Fruit fly (Drosophila melanogaster): Measurements from ENCODE around the gene inaF-D.
"Not testable (repeated sequence)": the region's sequence is repeated elsewhere in the genome, so short reads cannot be mapped to it uniquely, and the experiment has no call there.

The inaF-D gene

DNA sequence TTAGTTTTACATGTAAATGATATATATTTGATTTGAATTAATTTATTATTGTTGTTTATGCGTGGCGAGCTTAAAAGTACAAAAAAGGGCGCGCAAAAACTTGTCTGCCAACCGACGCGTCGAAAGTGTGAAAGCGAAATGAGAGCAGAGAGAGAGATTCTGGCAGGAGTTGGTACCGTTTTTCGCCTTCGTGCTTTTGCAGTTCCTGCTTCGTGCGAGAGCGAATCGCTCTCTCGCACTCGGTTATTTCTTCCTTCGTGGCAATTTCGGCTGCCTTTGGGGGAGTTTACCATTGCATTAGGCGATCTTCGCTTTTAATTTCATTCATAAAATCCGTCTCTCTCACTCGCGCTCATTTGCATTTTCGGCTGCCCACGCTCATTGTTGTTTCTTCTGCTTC, at the start of gene inaF-D:
Gene inaF-D, minus strand, starts transcription at position 101 of the 400 bp plus-strand sequence.
- TF ChIP-seq Sin3A (optimal IDR thresholded peaks at IDR 0.05), result no peak
- no peak for TF ChIP-seq insv (optimal IDR thresholded peaks at IDR 0.05)
- TF ChIP-seq ttk (optimal IDR thresholded peaks at IDR 0.05), result no peak
- TF ChIP-seq h (optimal IDR thresholded peaks at IDR 0.05), result no peak
- TF ChIP-seq Myc (optimal IDR thresholded peaks at IDR 0.05), result no peak
- no peak for TF ChIP-seq psq (optimal IDR thresholded peaks at IDR 0.05)

DNA sequence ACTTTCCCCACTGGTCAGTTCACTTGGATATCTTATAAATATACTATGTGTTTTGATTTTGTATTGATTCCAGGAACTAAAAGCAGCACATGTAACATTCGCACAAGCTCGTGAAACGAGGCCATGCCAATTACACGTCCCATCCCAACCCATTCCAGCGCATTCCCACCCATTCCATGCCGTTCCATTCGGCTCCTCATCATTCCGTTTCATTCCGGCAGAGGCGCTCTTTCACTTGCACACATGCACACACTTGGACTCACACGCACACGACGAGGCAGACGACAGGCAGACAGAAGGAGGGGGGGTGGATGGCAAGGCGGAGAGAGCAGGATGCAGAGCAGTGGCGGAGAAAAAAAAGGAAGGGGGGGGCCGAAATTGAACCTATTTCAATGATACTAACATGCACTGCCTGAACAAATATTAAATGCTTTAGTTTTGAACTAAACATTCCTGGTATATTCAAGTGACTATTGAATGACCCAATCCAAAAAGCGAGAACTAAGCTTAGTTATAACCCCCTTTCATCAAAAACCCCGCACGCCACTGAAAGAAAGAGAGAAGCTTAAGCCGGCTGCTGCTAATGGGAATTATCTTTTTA, 47.2 kb upstream of the inaF-D start:
- TF ChIP-seq Sin3A (optimal IDR thresholded peaks at IDR 0.05), result no peak
- TF ChIP-seq Myc (optimal IDR thresholded peaks at IDR 0.05), result no peak
- no peak for TF ChIP-seq ttk (optimal IDR thresholded peaks at IDR 0.05)
- no peak for TF ChIP-seq insv (optimal IDR thresholded peaks at IDR 0.05)
- TF ChIP-seq psq (optimal IDR thresholded peaks at IDR 0.05), result no peak
- TF ChIP-seq h (optimal IDR thresholded peaks at IDR 0.05), result no peak

- TF ChIP-seq Myc (optimal IDR thresholded peaks at IDR 0.05) (no peak), h (optimal IDR thresholded peaks at IDR 0.05) (no peak), psq (optimal IDR thresholded peaks at IDR 0.05) (no peak), insv (optimal IDR thresholded peaks at IDR 0.05) (no peak), Sin3A (optimal IDR thresholded peaks at IDR 0.05) (no peak)
Measured at dm6 chrX:11769435-11769834, 40.5 kb upstream of the inaF-D start.

DNA sequence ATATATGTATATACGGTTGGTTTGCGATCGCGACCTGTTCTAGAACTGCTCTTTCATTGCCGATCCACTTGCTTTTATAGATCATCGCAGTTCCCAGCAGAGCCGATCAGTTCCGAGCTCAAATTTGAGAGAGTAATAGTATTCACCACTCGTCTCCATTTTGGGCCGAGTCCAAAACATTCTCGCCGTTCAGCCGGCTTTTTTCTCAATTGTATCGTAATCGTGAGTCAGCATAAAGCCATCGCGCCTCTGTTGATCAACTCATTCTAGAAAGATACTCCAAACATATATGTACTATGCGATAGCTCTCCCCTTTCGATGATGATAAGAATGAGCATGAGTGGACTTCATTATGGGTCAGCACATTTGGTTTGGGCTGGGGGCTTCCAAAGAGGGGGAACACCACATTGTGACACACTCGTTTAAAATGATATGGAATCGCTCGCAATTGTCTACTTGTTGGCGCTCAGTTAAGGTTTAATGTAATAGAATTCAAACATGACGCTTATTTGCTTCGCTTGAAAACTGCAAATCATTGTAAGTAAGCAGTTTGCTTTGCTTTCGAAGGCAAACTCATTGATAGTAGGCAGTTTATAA, 35.7 kb upstream of the inaF-D start, which contains the start of gene CG9360:
Gene CG9360, minus strand, starts transcription at position 51 of the 597 bp plus-strand sequence.
- TF ChIP-seq psq (optimal IDR thresholded peaks at IDR 0.05) (no peak), Sin3A (optimal IDR thresholded peaks at IDR 0.05) (no peak), ttk (optimal IDR thresholded peaks at IDR 0.05) (no peak), h (optimal IDR thresholded peaks at IDR 0.05) (no peak), insv (optimal IDR thresholded peaks at IDR 0.05) (no peak), Myc (optimal IDR thresholded peaks at IDR 0.05) (no peak)

- TF ChIP-seq Myc (optimal IDR thresholded peaks at IDR 0.05) (no peak), insv (optimal IDR thresholded peaks at IDR 0.05) (no peak), Sin3A (optimal IDR thresholded peaks at IDR 0.05) (no peak), h (optimal IDR thresholded peaks at IDR 0.05) (no peak), ttk (optimal IDR thresholded peaks at IDR 0.05) (no peak), psq (optimal IDR thresholded peaks at IDR 0.05) (no peak)
Measured at dm6 chrX:11756892-11757291, 28.0 kb upstream of the inaF-D start.

dm6 chrX:11753973-11754372, 25.1 kb upstream of the inaF-D start, which contains the start of gene m:
TSS of gene m (plus strand) at chrX:11754273.
- not testable (repeated sequence) for TF ChIP-seq Sin3A, insv, h (optimal IDR thresholded peaks at IDR 0.05)

- TF ChIP-seq Myc (optimal IDR thresholded peaks at IDR 0.05) (no peak), ttk (optimal IDR thresholded peaks at IDR 0.05) (no peak), h (optimal IDR thresholded peaks at IDR 0.05) (no peak), psq (optimal IDR thresholded peaks at IDR 0.05) (no peak), Sin3A (optimal IDR thresholded peaks at IDR 0.05) (no peak), insv (optimal IDR thresholded peaks at IDR 0.05) (no peak)
Measured at dm6 chrX:11736421-11736820, 7.5 kb upstream of the inaF-D start.

- TF ChIP-seq psq (optimal IDR thresholded peaks at IDR 0.05) (no peak), h (optimal IDR thresholded peaks at IDR 0.05) (no peak), insv (optimal IDR thresholded peaks at IDR 0.05) (no peak), ttk (optimal IDR thresholded peaks at IDR 0.05) (no peak), Myc (optimal IDR thresholded peaks at IDR 0.05) (no peak), Sin3A (optimal IDR thresholded peaks at IDR 0.05) (no peak)
Measured at dm6 chrX:11733795-11734194, 4.9 kb upstream of the inaF-D start, which contains the start of gene inaF-A. TSS of gene inaF-A (minus strand) at chrX:11733895.

DNA sequence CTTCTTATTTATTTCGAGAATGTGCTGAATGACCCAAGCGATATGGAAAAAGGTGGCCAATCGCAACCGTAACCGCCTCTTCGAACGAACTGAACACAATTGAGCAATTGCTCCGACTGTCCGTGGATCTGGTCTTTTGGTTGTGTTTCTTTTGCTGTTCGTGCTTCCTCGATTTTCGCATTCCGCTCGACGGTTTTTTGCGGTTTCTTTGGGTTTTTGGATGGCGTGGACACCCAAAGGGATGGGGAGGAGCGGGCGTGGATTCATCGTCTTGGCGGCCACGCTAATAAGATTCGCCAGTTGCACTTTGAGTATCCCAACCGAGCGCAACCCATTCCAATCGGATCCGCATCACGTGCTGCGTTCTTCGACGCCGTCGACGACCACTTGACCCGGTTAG, 3.8 kb upstream of the inaF-D start, which contains the start of gene inaF-B:
Gene inaF-B, minus strand, starts transcription at position 101 of the 400 bp plus-strand sequence.
- TF ChIP-seq Sin3A (optimal IDR thresholded peaks at IDR 0.05) (no peak), psq (optimal IDR thresholded peaks at IDR 0.05) (no peak), h (optimal IDR thresholded peaks at IDR 0.05) (no peak), insv (optimal IDR thresholded peaks at IDR 0.05) (no peak)

dm6 chrX:11731665-11732064, 2.8 kb upstream of the inaF-D start, which contains the start of gene inaF-C:
TSS of gene inaF-C (minus strand) at chrX:11731765.
- no peak for TF ChIP-seq h (optimal IDR thresholded peaks at IDR 0.05)
- no peak for TF ChIP-seq psq (optimal IDR thresholded peaks at IDR 0.05)
- TF ChIP-seq Sin3A (optimal IDR thresholded peaks at IDR 0.05), result no peak
- no peak for TF ChIP-seq Myc (optimal IDR thresholded peaks at IDR 0.05)

dm6 chrX:11729993-11730392, 1.1 kb upstream of the inaF-D start:
- TF ChIP-seq Sin3A (optimal IDR thresholded peaks at IDR 0.05), result no peak
- no peak for TF ChIP-seq insv (optimal IDR thresholded peaks at IDR 0.05)
- no peak for TF ChIP-seq h (optimal IDR thresholded peaks at IDR 0.05)
- TF ChIP-seq Myc (optimal IDR thresholded peaks at IDR 0.05), result no peak
- TF ChIP-seq ttk (optimal IDR thresholded peaks at IDR 0.05), result no peak
- no peak for TF ChIP-seq psq (optimal IDR thresholded peaks at IDR 0.05)

DNA sequence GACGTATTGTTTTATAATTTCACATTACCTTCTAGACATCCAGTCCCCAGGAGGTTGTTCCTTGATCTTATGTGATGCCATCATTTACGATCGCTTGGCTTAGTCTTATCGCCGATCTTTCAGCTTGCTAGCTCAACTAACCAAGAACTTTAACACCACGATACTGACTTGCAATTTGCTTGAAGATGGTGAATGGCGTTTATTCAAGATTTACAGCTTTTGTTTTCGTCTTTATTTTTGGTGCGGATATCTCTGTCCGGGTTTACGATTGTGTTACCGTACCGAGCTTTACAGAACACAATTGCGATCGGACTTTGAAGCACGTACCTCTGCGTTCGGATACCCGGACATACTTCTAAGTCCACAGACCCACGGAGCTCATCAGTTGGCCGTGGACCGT, 5.0 kb downstream of the inaF-D start, which contains the start of gene CG15221:
Gene CG15221, plus strand, starts transcription at position 301 of the 400 bp plus-strand sequence.
- TF ChIP-seq h (optimal IDR thresholded peaks at IDR 0.05), result no peak
- no peak for TF ChIP-seq ttk (optimal IDR thresholded peaks at IDR 0.05)
- TF ChIP-seq psq (optimal IDR thresholded peaks at IDR 0.05), result no peak
- no peak for TF ChIP-seq Myc (optimal IDR thresholded peaks at IDR 0.05)
- no peak for TF ChIP-seq Sin3A (optimal IDR thresholded peaks at IDR 0.05)
- no peak for TF ChIP-seq insv (optimal IDR thresholded peaks at IDR 0.05)
